Fruit fly (Drosophila melanogaster) whole organism, wandering third instar larva: ENCODE measurements around the gene CG5149.
A peak's percentile ranks its signal among the peaks of the same experiment; 100 is the strongest.

Source experiments
- Abd-B ChIP-seq: fragments of >200 bp; optimal IDR thresholded peaks from 2 replicates; lab custom pipeline; 2017; ENCODE audit warnings: missing biosample characterization, missing genetic modification characterization
- CG32264 ChIP-seq: fragments of 200-800 bp; sonication (Bioruptor generic); optimal IDR thresholded peaks from 2 replicates; lab custom pipeline; 2016; ENCODE audit warnings: missing biosample characterization, missing genetic modification characterization
- CG9705 ChIP-seq: fragments of 200-800 bp; sonication (Bioruptor generic); optimal IDR thresholded peaks from 2 replicates; lab custom pipeline; 2018; ENCODE audit warnings: missing biosample characterization, mild to moderate bottlenecking, missing genetic modification characterization
- CrebA ChIP-seq: fragments of 200-800 bp; sonication (Bioruptor generic); optimal IDR thresholded peaks from 2 replicates; lab custom pipeline; 2016; ENCODE audit warnings: missing biosample characterization, mild to moderate bottlenecking, missing genetic modification characterization, borderline replicate concordance
- Dfd ChIP-seq: fragments of >200 bp; optimal IDR thresholded peaks from 2 replicates; lab custom pipeline; 2017; ENCODE audit warnings: missing biosample characterization, missing genetic modification characterization
- Dif ChIP-seq: fragments of 200-275, 200-300 bp; sonication (Bioruptor generic); optimal IDR thresholded peaks from 2 replicates; lab custom pipeline; 2018; ENCODE audit warnings: missing biosample characterization, missing genetic modification characterization; ENCODE audit not compliant: partially characterized antibody
- GATAd ChIP-seq: sonication (Bioruptor generic); optimal IDR thresholded peaks from 2 replicates; lab custom pipeline; 2016; ENCODE audit warnings: missing biosample characterization, missing genetic modification characterization
- HLH106 ChIP-seq: fragments of 200-800 bp; optimal IDR thresholded peaks from 3 replicates; lab custom pipeline; 2019; ENCODE audit warnings: missing biosample characterization, mild to moderate bottlenecking, missing genetic modification characterization, moderate library complexity
- Hnf4 ChIP-seq: fragments of 200-800 bp; sonication (Bioruptor generic); optimal IDR thresholded peaks from 2 replicates; lab custom pipeline; 2016; ENCODE audit warnings: missing biosample characterization, mild to moderate bottlenecking, missing genetic modification characterization
- Hr78 ChIP-seq: fragments of >200 bp; optimal IDR thresholded peaks from 2 replicates; lab custom pipeline; 2017; ENCODE audit warnings: missing biosample characterization, missing genetic modification characterization
- Hr83 ChIP-seq: fragments of 200-300 bp; sonication (Bioruptor generic); optimal IDR thresholded peaks from 2 replicates; lab custom pipeline; 2016; ENCODE audit warnings: missing biosample characterization, mild to moderate bottlenecking, missing genetic modification characterization, moderate library complexity; ENCODE audit not compliant: poor library complexity, severe bottlenecking
- Jra ChIP-seq: sonication (Bioruptor generic); optimal IDR thresholded peaks from 2 replicates; lab custom pipeline; 2016; ENCODE audit warnings: missing biosample characterization, missing genetic modification characterization
- Mio ChIP-seq: sonication (Bioruptor generic); optimal IDR thresholded peaks from 2 replicates; lab custom pipeline; 2016; ENCODE audit warnings: missing biosample characterization, missing genetic modification characterization
- Myc ChIP-seq: fragments of >200 bp; optimal IDR thresholded peaks from 2 replicates; lab custom pipeline; 2017
- N ChIP-seq: fragments of >200 bp; optimal IDR thresholded peaks from 2 replicates; lab custom pipeline; 2018; ENCODE audit warnings: missing biosample characterization, missing external identifiers, missing genetic modification characterization
- OdsH ChIP-seq: fragments of 200-800 bp; sonication (Bioruptor generic); optimal IDR thresholded peaks from 2 replicates; lab custom pipeline; 2016; ENCODE audit warnings: missing biosample characterization, mild to moderate bottlenecking, missing genetic modification characterization
- Rel ChIP-seq, 2 experiments: fragments of 200-800 bp; sonication (Bioruptor generic) in 1 of 2; optimal IDR thresholded peaks; 2 replicates in 1 of 2; 3 replicates in 1 of 2; lab custom pipeline; 2016 to 2019; ENCODE audit warnings: mild to moderate bottlenecking in 2 of 2, missing biosample characterization in 2 of 2, missing genetic modification characterization in 2 of 2, moderate library complexity in 1 of 2
- Sp1 ChIP-seq: fragments of 200-800 bp; sonication (Bioruptor generic); optimal IDR thresholded peaks from 3 replicates; lab custom pipeline; 2019; ENCODE audit warnings: missing biosample characterization, mild to moderate bottlenecking, missing genetic modification characterization, moderate library complexity
- Vsx2 ChIP-seq: fragments of 200-300, 225-300 bp; sonication (Bioruptor generic); optimal IDR thresholded peaks from 2 replicates; lab custom pipeline; 2018; ENCODE audit warnings: missing biosample characterization, missing genetic modification characterization; ENCODE audit not compliant: partially characterized antibody
- br ChIP-seq: fragments of 200-800 bp; sonication (Bioruptor generic); optimal IDR thresholded peaks from 2 replicates; lab custom pipeline; 2016; ENCODE audit warnings: missing biosample characterization, missing genetic modification characterization
- brk ChIP-seq: fragments of 200-800 bp; sonication (Bioruptor generic); optimal IDR thresholded peaks from 2 replicates; lab custom pipeline; 2016; ENCODE audit warnings: missing biosample characterization, mild to moderate bottlenecking, missing genetic modification characterization
- dl ChIP-seq, 2 experiments: fragments of 175-275, 200-275 bp in 1 of 2; fragments of 200-275 bp in 1 of 2; sonication (Bioruptor generic); optimal IDR thresholded peaks; lab custom pipeline; 2018; ENCODE audit warnings: mild to moderate bottlenecking in 2 of 2, missing biosample characterization in 2 of 2, missing genetic modification characterization in 2 of 2, moderate library complexity in 2 of 2; ENCODE audit not compliant: partially characterized antibody in 2 of 2, insufficient read depth in 1 of 2
- dmrt93B ChIP-seq: fragments of 200-800 bp; sonication (Bioruptor generic); optimal IDR thresholded peaks from 2 replicates; lab custom pipeline; 2018; ENCODE audit warnings: missing biosample characterization, mild to moderate bottlenecking, missing genetic modification characterization
- dsf ChIP-seq: sonication (Bioruptor generic); optimal IDR thresholded peaks from 2 replicates; lab custom pipeline; 2016; ENCODE audit warnings: missing biosample characterization, missing genetic modification characterization, borderline replicate concordance
- ey ChIP-seq: fragments of 200-800 bp; sonication (Bioruptor generic); optimal IDR thresholded peaks from 2 replicates; lab custom pipeline; 2016; ENCODE audit warnings: missing biosample characterization, missing genetic modification characterization
- foxo ChIP-seq, 2 experiments: fragments of 200-800 bp; sonication (Bioruptor generic); optimal IDR thresholded peaks; 2 replicates in 1 of 2; 3 replicates in 1 of 2; lab custom pipeline; 2016 to 2017; ENCODE audit warnings: missing biosample characterization in 2 of 2, missing genetic modification characterization in 2 of 2
- fru ChIP-seq: fragments of 200-800 bp; sonication (Bioruptor generic); optimal IDR thresholded peaks from 3 replicates; lab custom pipeline; 2016; ENCODE audit warnings: missing biosample characterization, mild to moderate bottlenecking, missing genetic modification characterization
- h ChIP-seq: fragments of 200-800 bp; sonication (Bioruptor generic); optimal IDR thresholded peaks from 3 replicates; lab custom pipeline; 2016; ENCODE audit warnings: missing biosample characterization, mild to moderate bottlenecking, missing genetic modification characterization
- jim ChIP-seq: fragments of 175-275, 200-325 bp; sonication (Bioruptor generic); optimal IDR thresholded peaks from 2 replicates; lab custom pipeline; 2016; ENCODE audit warnings: missing biosample characterization, mild to moderate bottlenecking, missing genetic modification characterization
- lola ChIP-seq: fragments of >200 bp; optimal IDR thresholded peaks from 2 replicates; lab custom pipeline; 2017; ENCODE audit warnings: missing biosample characterization, missing genetic modification characterization
- pan ChIP-seq: fragments of >200 bp; optimal IDR thresholded peaks from 2 replicates; lab custom pipeline; 2017
- psq ChIP-seq: fragments of 200-800 bp; sonication (Bioruptor generic); optimal IDR thresholded peaks from 3 replicates; lab custom pipeline; 2017; ENCODE audit warnings: missing biosample characterization, mild to moderate bottlenecking, missing genetic modification characterization, moderate library complexity
- rgr ChIP-seq: fragments of 200-800 bp; sonication (Bioruptor generic); optimal IDR thresholded peaks from 3 replicates; lab custom pipeline; 2016; ENCODE audit warnings: missing biosample characterization, mild to moderate bottlenecking, missing genetic modification characterization
- sage ChIP-seq: fragments of 200-800 bp; sonication (Bioruptor generic); optimal IDR thresholded peaks from 2 replicates; lab custom pipeline; 2016; ENCODE audit warnings: missing biosample characterization, mild to moderate bottlenecking, missing genetic modification characterization
- sv ChIP-seq: fragments of 200-800 bp; sonication (Bioruptor generic); optimal IDR thresholded peaks from 3 replicates; lab custom pipeline; 2016; ENCODE audit warnings: missing biosample characterization, missing genetic modification characterization
- tai ChIP-seq: sonication (Bioruptor generic); optimal IDR thresholded peaks from 2 replicates; lab custom pipeline; 2016; ENCODE audit warnings: missing biosample characterization, missing genetic modification characterization
- usp ChIP-seq: fragments of >200 bp; optimal IDR thresholded peaks from 2 replicates; lab custom pipeline; 2017; ENCODE audit warnings: missing biosample characterization, missing genetic modification characterization
- woc ChIP-seq: sonication (Bioruptor generic); optimal IDR thresholded peaks from 2 replicates; lab custom pipeline; 2016; ENCODE audit warnings: missing biosample characterization, mild to moderate bottlenecking, missing genetic modification characterization

CG5149 gene

DNA sequence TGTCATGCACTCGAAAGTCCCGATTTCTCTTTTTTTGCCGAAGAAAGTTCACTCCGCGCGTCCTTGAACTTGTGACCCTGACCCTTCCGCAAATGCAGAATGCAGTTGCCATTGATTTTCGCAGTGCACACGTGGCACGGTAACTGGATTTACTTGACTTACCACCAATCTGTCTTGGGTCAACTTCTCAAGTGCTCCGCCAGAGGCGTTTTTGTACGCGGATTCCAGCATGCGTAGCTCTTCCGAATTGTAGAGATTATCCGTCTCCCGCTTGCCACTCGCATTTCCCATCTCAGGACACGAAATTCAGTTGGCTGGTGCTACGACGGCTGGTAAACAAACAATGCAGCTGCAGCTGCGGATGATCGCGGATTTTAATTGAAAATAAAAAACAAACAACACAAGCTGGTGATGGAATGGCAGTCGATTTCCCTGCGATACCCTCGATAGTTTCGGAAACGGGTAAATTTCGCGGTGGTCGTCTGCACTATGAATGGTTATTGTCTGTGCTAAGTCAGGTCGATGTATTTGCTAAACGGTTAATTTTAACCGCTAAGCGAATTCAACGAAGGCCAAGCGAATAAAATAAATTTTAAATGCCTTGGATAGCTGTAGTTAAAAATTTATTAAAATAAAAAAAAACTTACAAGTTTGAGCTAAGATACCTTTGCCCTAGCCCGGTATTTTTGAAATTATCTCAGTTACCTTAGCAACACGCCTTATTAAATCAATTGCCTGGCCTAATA is at the start of gene CG5149, which contains the start of gene gudu:
TSS of gene CG5149 (minus strand) at position 441 of the 746 bp plus-strand sequence.
TSS of gene gudu (plus strand) at position 696 of the 746 bp plus-strand sequence.
- TF ChIP-seq h (GFP tag; lab: Kevin White, UChicago) (peak; percentile 1), Hnf4 (GFP tag; lab: Kevin White, UChicago) (peak; percentile 14), foxo (GFP tag; optimal IDR thresholded peaks at IDR 0.05; lab: Kevin White, UChicago) (peak in 1 of 2 experiments; percentile 13), Myc (lab: Kevin White, UChicago) (peak; percentile 92), HLH106 (peak; percentile 19), fru (no peak), woc (GFP tag; lab: Kevin White, UChicago) (no peak), Dif (GFP tag; lab: Kevin White, UChicago) (peak; percentile 10)

DNA sequence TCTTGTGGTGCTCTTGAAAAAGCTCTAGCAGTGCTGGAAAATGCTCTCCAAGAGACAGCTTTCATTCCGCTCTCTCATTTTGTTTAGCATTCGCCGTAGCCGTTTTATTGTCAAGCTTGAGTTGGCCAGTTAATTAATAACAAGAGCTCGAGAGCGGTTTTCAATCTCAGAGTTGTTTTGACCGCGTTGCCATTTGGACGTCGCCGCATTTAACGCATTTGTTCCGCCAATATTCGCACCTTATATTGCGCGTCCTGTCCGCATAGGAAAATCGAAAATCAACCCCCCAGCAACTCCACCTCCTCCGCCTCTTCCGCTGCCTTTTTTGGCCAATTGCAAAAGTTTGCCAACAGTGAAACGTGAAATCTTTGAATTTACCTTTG is 49.3 kb upstream of the CG5149 start, which contains the start of gene CG5973:
TSS of gene CG5973 (plus strand) at position 168 of the 383 bp plus-strand sequence.
- TF ChIP-seq psq (GFP tag; lab: Kevin White, UChicago) (no peak), dl (GFP tag; optimal IDR thresholded peaks at IDR 0.05; lab: Kevin White, UChicago; ENCODE audit: insufficient read depth in 1 of 2, partially characterized antibody in 2 of 2) (peak in 1 of 2 experiments; percentile 16), Vsx2 (GFP tag; lab: Kevin White, UChicago) (peak; percentile 22), CrebA (GFP tag; lab: Kevin White, UChicago) (no peak), Dif (GFP tag; lab: Kevin White, UChicago) (peak; percentile 49)
- TF ChIP-seq, all 38 proteins: peak for 3

- TF ChIP-seq Hr78 = no peak
- TF ChIP-seq ey (GFP tag; lab: Kevin White, UChicago) = peak; percentile 21
- TF ChIP-seq Hnf4 (GFP tag; lab: Kevin White, UChicago) = peak; percentile 62
- TF ChIP-seq dsf (GFP tag; lab: Kevin White, UChicago) = peak; percentile 11
- peak; percentile 44 for TF ChIP-seq jim (GFP tag; lab: Kevin White, UChicago)
- TF ChIP-seq Dif (GFP tag; lab: Kevin White, UChicago) = no peak
- no peak for TF ChIP-seq GATAd (GFP tag; lab: Kevin White, UChicago)
- TF ChIP-seq usp = no peak
- TF ChIP-seq sv = peak; percentile 74
- no peak for TF ChIP-seq Dfd (GFP tag; lab: Kevin White, UChicago)
- TF ChIP-seq dmrt93B (GFP tag; lab: Kevin White, UChicago) = peak; percentile 39
- TF ChIP-seq CG32264 (GFP tag; lab: Kevin White, UChicago) = no peak
- no peak for TF ChIP-seq lola
- TF ChIP-seq CrebA (GFP tag; lab: Kevin White, UChicago) = no peak
- peak in 1 of 2 experiments; percentile 49 for TF ChIP-seq foxo (GFP tag; optimal IDR thresholded peaks at IDR 0.05; lab: Kevin White, UChicago)
- no peak for TF ChIP-seq Rel (GFP tag; optimal IDR thresholded peaks at IDR 0.05; lab: Kevin White, UChicago)
- TF ChIP-seq Rel (tag; optimal IDR thresholded peaks at IDR 0.05; lab: Kevin White, UChicago) = no peak
- no peak for TF ChIP-seq Vsx2 (GFP tag; lab: Kevin White, UChicago)
- no peak for TF ChIP-seq N
- peak; percentile 39 for TF ChIP-seq HLH106
- TF ChIP-seq woc (GFP tag; lab: Kevin White, UChicago) = no peak
- peak; percentile 37 for TF ChIP-seq fru
- peak; percentile 96 for TF ChIP-seq Hr83 (GFP tag; lab: Kevin White, UChicago)
- TF ChIP-seq dl (GFP tag; optimal IDR thresholded peaks at IDR 0.05; lab: Kevin White, UChicago; ENCODE audit: insufficient read depth in 1 of 2, partially characterized antibody in 2 of 2) = no peak
- no peak for TF ChIP-seq Jra (GFP tag; lab: Kevin White, UChicago)
- TF ChIP-seq OdsH = peak; percentile 40
- TF ChIP-seq Myc (lab: Kevin White, UChicago) = no peak
- no peak for TF ChIP-seq Mio (GFP tag; lab: Kevin White, UChicago)
- TF ChIP-seq Abd-B (GFP tag; lab: Kevin White, UChicago) = no peak
- peak; percentile 35 for TF ChIP-seq psq (GFP tag; lab: Kevin White, UChicago)
- TF ChIP-seq rgr (GFP tag; lab: Kevin White, UChicago) = peak; percentile 50
- peak; percentile 37 for TF ChIP-seq CG9705 (GFP tag; lab: Kevin White, UChicago)
- TF ChIP-seq h (GFP tag; lab: Kevin White, UChicago) = peak; percentile 49
- no peak for TF ChIP-seq pan (lab: Kevin White, UChicago)
- no peak for TF ChIP-seq sage (GFP tag; lab: Kevin White, UChicago)
- TF ChIP-seq tai = peak; percentile 47
- TF ChIP-seq Sp1 (GFP tag; lab: Kevin White, UChicago) = no peak
- peak; percentile 24 for TF ChIP-seq br (GFP tag; lab: Kevin White, UChicago)
- TF ChIP-seq brk (GFP tag; lab: Kevin White, UChicago) = peak; percentile 51
Observed at dm6 chr2L:7436492-7437324, 48.7 kb upstream of the CG5149 start.
